Worm (Caenorhabditis elegans): ENCODE results near the gene nphp-4.

The nphp-4 gene

DNA sequence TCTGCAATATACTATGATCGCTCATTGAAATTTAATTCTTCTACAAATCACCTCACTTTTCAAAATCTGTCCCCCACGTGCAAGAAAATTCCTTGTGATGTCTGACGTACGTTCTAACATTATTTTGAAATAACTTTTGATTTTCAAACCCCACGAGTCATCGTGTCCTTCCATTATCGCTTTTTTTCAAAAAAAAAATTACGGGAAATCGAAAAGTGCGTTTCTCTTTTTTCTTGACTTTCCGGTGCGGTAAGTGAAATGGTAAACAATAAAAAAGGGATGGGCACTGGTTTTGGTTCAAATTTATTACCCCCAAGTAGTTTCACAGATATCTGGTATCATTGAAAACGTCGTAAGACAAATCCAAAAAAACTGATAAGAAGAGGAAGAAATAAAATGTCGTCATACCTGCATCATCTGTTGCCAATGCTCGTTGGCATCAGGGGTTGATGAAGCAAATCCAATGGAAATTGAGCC lies 40.0 kb downstream of the nphp-4 start (continued):
- TF ChIP-seq Y5F2A.4 (GFP tag; optimal IDR thresholded peaks at IDR 0.05) (no peak), pha-4 (GFP tag; IDR thresholded peaks at IDR 0.05) (no peak), pha-4 (tag; optimal IDR thresholded peaks at IDR 0.05) (no peak), ceh-44 (GFP tag; IDR thresholded peaks at IDR 0.05) (no peak), zfp-2 (tag; optimal IDR thresholded peaks at IDR 0.05) (no peak), F37D6.2 (tag; optimal IDR thresholded peaks at IDR 0.05) (no peak), dmd-6 (GFP tag; IDR thresholded peaks at IDR 0.05) (peak; percentile 70), gei-8 (GFP tag; optimal IDR thresholded peaks at IDR 0.05) (peak; percentile 55), daf-19 (GFP tag; conservative IDR thresholded peaks at IDR 0.05) (no peak), nhr-102 (tag; optimal IDR thresholded peaks at IDR 0.05) (no peak), dpl-1 (GFP tag; optimal IDR thresholded peaks at IDR 0.05) (no peak)

DNA sequence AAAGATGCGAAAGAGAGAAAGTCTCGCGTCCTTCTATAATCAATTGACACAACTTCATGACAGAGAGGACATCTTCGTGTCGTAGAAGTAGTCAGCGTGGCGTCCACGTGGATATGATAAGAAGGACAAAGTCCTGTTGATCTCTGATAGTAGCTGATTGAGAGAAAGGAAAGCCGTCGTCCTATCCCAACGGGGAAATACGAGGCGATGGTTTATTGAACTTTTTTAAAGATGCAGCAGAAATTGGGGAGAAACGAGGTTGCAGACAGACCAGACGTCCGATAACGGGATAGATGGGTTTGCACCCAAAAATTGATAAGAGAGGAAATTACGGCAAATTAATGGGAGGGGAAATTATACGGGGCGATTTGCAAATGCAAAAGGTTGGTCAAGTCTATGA lies 41.0 kb downstream of the nphp-4 start:
- TF ChIP-seq Y48G9A.11 (GFP tag; IDR thresholded peaks at IDR 0.05), result no peak
- peak; percentile 87 for TF ChIP-seq aha-1 (tag)
- TF ChIP-seq cey-2 (tag; optimal IDR thresholded peaks at IDR 0.05; ENCODE audit: borderline replicate concordance, insufficient read depth), result peak; percentile 94
- TF ChIP-seq nhr-237 (tag; optimal IDR thresholded peaks at IDR 0.05), result peak; percentile 24
- peak; percentile 86 for TF ChIP-seq gei-8 (GFP tag; optimal IDR thresholded peaks at IDR 0.05)
- TF ChIP-seq lim-7 (GFP tag; IDR thresholded peaks at IDR 0.05), result no peak
- no peak for TF ChIP-seq spr-1 (tag; optimal IDR thresholded peaks at IDR 0.05)
- TF ChIP-seq vab-7 (GFP tag; IDR thresholded peaks at IDR 0.05), result no peak
- TF ChIP-seq hmg-1.1 (GFP tag; IDR thresholded peaks at IDR 0.05), result 0 out of 2 replicates have a peak, but pooled peaks have one; percentile 11
- no peak for TF ChIP-seq nhr-111 (GFP tag; optimal IDR thresholded peaks at IDR 0.05)
- peak; percentile 99 for TF ChIP-seq mxl-3 (GFP tag; optimal IDR thresholded peaks at IDR 0.05)
- peak; percentile 83 to 94 for TF ChIP-seq mdl-1 (tag; optimal IDR thresholded peaks at IDR 0.05)
- peak; percentile 34; the same call in 1 of the 2 replicates for TF ChIP-seq T26A8.4 (GFP tag; IDR thresholded peaks at IDR 0.05)
- no peak for TF ChIP-seq lin-1 (GFP tag; IDR thresholded peaks at IDR 0.05)
- TF ChIP-seq unc-62 (GFP tag; optimal IDR thresholded peaks at IDR 0.05 in 1 of 2), result peak in 1 of 2 experiments; percentile 95
- no peak for TF ChIP-seq unc-62 (tag; optimal IDR thresholded peaks at IDR 0.05)
- TF ChIP-seq ceh-20 (GFP tag; IDR thresholded peaks at IDR 0.05), result peak; percentile 75; the same call in 1 of the 2 replicates
- TF ChIP-seq ztf-11 (tag; optimal IDR thresholded peaks at IDR 0.05), result no peak
- TF ChIP-seq dmd-6 (GFP tag; IDR thresholded peaks at IDR 0.05), result peak; percentile 87
- TF ChIP-seq ZK337.2 (GFP tag; IDR thresholded peaks at IDR 0.05), result no peak
- TF ChIP-seq daf-12 (tag; optimal IDR thresholded peaks at IDR 0.05), result no peak
- no peak for TF ChIP-seq nhr-6 (tag; optimal IDR thresholded peaks at IDR 0.05)
- peak; percentile 86 for TF ChIP-seq nhr-25 (tag; optimal IDR thresholded peaks at IDR 0.05; ENCODE audit: borderline replicate concordance, insufficient read depth)
- no peak for TF ChIP-seq madf-9 (GFP tag; conservative IDR thresholded peaks at IDR 0.05)
- no peak for TF ChIP-seq ZK546.5 (tag; optimal IDR thresholded peaks at IDR 0.05)
- TF ChIP-seq daf-8 (GFP tag; IDR thresholded peaks at IDR 0.05), result no peak
- peak; percentile 98 for TF ChIP-seq nhr-48 (tag; optimal IDR thresholded peaks at IDR 0.05)
- TF ChIP-seq ces-1 (GFP tag; optimal IDR thresholded peaks at IDR 0.05), result no peak
- no peak for TF ChIP-seq lin-39 (tag; optimal IDR thresholded peaks at IDR 0.05)
- TF ChIP-seq pqm-1 (tag; optimal IDR thresholded peaks at IDR 0.05), result peak; percentile 39
- no peak for TF ChIP-seq ceh-28 (tag; optimal IDR thresholded peaks at IDR 0.05)
- TF ChIP-seq ceh-62 (tag; optimal IDR thresholded peaks at IDR 0.05), result no peak
- TF ChIP-seq nhr-28 (tag; optimal IDR thresholded peaks at IDR 0.05), result peak; percentile 86
- TF ChIP-seq lsy-2 (tag; optimal IDR thresholded peaks at IDR 0.05), result peak in 1 of 2 experiments; percentile 73
- TF ChIP-seq fos-1 (tag; optimal IDR thresholded peaks at IDR 0.05), result no peak
- TF ChIP-seq egl-27 (tag; optimal IDR thresholded peaks at IDR 0.05), result no peak
- TF ChIP-seq saeg-2 (GFP tag; IDR thresholded peaks at IDR 0.05), result 0 out of 2 replicates have a peak, but pooled peaks have one; percentile 24
- TF ChIP-seq Y75B8A.6 (GFP tag; IDR thresholded peaks at IDR 0.05), result no peak
- peak; percentile 65 for TF ChIP-seq nhr-102 (tag; optimal IDR thresholded peaks at IDR 0.05)
- TF ChIP-seq ctbp-1 (GFP tag; IDR thresholded peaks at IDR 0.05), result peak; percentile 45; the same call in 1 of the 2 replicates
- peak; percentile 61; the same call in 1 of the 2 replicates for TF ChIP-seq tra-1 (GFP tag; IDR thresholded peaks at IDR 0.05)
- peak; percentile 69 for TF ChIP-seq hlh-30 (tag; optimal IDR thresholded peaks at IDR 0.05; ENCODE audit: insufficient read depth)
